Fruit fly (Drosophila melanogaster): ENCODE measurements around the gene Pfdn6.
A peak's percentile ranks its signal among the peaks of the same experiment; 100 is the strongest.

Pfdn6 gene

DNA sequence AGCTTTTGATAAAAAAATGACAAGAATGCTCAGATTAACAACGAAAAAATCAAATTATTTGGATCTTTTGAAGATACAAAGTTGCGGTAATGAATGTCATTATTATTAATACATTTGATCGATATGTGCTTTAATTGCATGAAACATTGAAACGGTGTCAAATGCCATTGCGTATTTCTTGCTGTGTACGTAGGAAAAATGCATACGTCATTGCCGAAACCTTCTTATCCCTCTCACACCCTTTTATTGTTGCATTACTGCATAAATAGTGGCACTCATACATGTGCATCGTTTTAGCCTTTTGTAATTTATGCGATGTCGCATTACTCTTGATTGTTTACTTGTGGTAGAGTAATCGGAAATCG is 15.8 kb upstream of the Pfdn6 start:
- TF ChIP-seq cnc (optimal IDR thresholded peaks at IDR 0.05) (peak in 1 of 2 experiments; percentile 8), kay (GFP tag; ENCODE audit: borderline replicate concordance) (no peak), pad (GFP tag; optimal IDR thresholded peaks at IDR 0.05) (no peak), CG5204 (GFP tag; optimal IDR thresholded peaks at IDR 0.05) (no peak), tj (GFP tag; optimal IDR thresholded peaks at IDR 0.05) (peak; percentile 64)

DNA sequence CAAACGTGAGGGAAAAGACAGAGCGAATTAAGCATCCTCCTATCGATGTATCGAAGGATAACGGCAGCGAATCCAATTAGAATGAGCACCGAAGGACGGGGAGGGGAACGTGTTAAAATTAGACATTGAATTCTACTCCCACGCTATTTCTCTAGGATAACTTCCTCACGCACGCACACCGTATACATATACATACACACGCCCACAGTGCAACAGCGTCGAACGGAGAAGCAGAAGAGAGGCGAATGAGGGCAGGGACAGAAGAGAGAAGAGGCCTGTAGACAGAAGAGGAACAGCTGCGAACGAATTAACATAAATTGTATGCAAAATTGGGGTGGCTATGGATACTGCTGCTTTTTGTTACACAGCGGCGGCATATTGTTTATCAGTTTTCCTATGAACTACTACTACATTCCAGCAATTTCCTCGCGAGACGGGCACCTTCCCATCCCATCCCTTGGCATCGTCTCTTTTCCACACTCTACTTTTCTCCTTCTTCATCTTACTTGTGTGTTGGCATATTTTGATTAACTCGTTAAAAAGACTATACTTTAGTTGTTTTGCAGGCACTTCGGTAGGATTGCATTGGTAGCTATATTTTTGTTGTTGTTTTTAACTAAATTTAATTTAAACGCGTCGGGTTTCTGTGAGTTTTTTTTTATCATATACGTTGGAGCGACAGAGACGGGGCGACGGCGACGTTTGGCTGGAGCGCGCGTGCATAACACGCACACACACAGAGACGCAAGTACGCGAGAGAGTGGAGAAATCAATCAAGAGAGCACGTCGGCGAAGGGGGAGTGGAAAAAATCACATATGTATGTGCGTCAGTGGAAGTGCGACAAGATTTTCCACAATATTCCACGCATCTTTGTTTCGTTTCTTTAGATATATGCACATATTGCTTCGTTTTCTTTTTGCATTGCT is 15.0 kb upstream of the Pfdn6 start:
- TF ChIP-seq CG33017 (tag; optimal IDR thresholded peaks at IDR 0.05) = peak; percentile 30
- TF ChIP-seq Clk (GFP tag; optimal IDR thresholded peaks at IDR 0.05) = peak; percentile 7
- TF ChIP-seq cic (GFP tag; optimal IDR thresholded peaks at IDR 0.05) = peak; percentile 71
- peak; percentile 9 for TF ChIP-seq CG12768 (GFP tag; optimal IDR thresholded peaks at IDR 0.05)
- peak; percentile 65 for TF ChIP-seq Mnt (GFP tag; optimal IDR thresholded peaks at IDR 0.05)
- no peak for TF ChIP-seq CG11617 (GFP tag; optimal IDR thresholded peaks at IDR 0.05)
- no peak for TF ChIP-seq CG1620 (GFP tag; optimal IDR thresholded peaks at IDR 0.05)
- TF ChIP-seq tj (GFP tag; optimal IDR thresholded peaks at IDR 0.05) = peak; percentile 60

DNA sequence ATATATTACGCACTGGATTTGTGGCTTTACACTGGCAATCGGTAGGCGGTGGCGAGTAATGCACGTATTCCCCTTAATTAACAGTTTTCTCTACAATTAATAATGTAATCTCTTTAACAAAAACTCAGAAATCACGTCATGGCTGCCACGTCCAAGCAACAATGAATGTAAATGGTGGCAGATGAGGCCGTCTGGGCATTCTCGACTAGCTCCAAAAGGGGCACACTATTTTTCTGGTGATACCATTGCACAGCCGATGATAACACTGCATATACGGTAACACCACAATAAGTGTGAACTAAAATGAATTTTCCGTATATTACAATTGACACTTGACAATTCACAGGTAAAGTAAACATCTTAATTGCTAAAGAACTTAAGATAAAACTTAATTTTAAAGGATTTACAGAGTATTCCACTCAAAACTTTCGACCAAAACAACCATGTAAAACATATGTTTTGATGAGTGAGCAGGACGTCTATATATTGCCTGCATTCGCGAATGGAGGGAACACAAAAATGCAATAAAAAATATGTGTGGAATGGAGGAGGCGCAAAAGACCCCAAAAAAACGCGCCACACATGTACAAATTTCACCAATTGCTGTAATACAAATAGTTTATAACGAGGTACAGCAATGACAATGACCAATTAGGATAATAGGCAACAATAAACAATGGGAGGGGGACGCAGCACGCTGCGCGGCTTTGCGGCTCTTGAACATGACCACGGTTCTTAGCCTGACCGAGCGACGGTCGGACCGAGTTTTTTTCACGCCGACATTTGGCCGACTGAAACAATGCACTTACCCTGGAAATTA is 14.0 kb upstream of the Pfdn6 start:
- TF ChIP-seq toe (GFP tag; optimal IDR thresholded peaks at IDR 0.05) = no peak
- TF ChIP-seq CG7101 (tag; optimal IDR thresholded peaks at IDR 0.05) = peak; percentile 43
- TF ChIP-seq kay (GFP tag; ENCODE audit: borderline replicate concordance) = no peak
- TF ChIP-seq bab1 (GFP tag; optimal IDR thresholded peaks at IDR 0.05) = peak; percentile 19
- TF ChIP-seq CG14711 (tag; optimal IDR thresholded peaks at IDR 0.05) = peak; percentile 48
- no peak for TF ChIP-seq CG12768 (GFP tag; optimal IDR thresholded peaks at IDR 0.05)
- TF ChIP-seq CG1620 (GFP tag; optimal IDR thresholded peaks at IDR 0.05) = peak; percentile 47
- TF ChIP-seq Mnt (GFP tag; optimal IDR thresholded peaks at IDR 0.05) = peak; percentile 29
- TF ChIP-seq CG33017 (tag; optimal IDR thresholded peaks at IDR 0.05) = peak; percentile 43
- no peak for TF ChIP-seq CG5204 (GFP tag; optimal IDR thresholded peaks at IDR 0.05)
- TF ChIP-seq CG11617 (GFP tag; optimal IDR thresholded peaks at IDR 0.05) = peak; percentile 47
- TF ChIP-seq Crg-1 (GFP tag; optimal IDR thresholded peaks at IDR 0.05) = no peak
- no peak for TF ChIP-seq tj (GFP tag; optimal IDR thresholded peaks at IDR 0.05)
- TF ChIP-seq pad (GFP tag; optimal IDR thresholded peaks at IDR 0.05) = peak; percentile 55

DNA sequence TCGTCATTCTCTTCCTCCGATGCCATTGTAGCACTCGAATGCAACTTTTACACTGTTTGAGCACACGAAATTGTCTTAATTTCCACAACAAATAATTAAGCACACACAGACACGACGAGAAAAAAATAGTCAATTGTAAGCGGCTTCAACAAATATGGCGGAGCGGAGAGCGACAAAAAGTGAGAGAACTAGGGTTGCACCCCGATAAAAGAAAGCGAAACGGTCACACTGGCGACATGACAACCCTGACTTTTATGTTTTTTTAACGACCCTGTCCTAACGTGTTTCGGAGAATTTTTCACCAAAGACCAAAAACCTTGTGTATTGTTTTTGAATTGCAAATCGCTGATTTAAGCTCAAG is 13.4 kb upstream of the Pfdn6 start, which contains the start of the genes Mi-2 and Prp3:
Gene Mi-2, minus strand, starts transcription at position 162 of the 361 bp plus-strand sequence.
Gene Prp3, plus strand, starts transcription at position 247 of the 361 bp plus-strand sequence.
- peak; percentile 51 for TF ChIP-seq CG7101 (tag; optimal IDR thresholded peaks at IDR 0.05)
- TF ChIP-seq Mnt (GFP tag; optimal IDR thresholded peaks at IDR 0.05) = peak; percentile 58
- peak; percentile 51 for TF ChIP-seq bab1 (GFP tag; optimal IDR thresholded peaks at IDR 0.05)
- no peak for TF ChIP-seq Hr96 (GFP tag; optimal IDR thresholded peaks at IDR 0.05)
- TF ChIP-seq cnc (optimal IDR thresholded peaks at IDR 0.05) = no peak
- TF ChIP-seq CG1620 (GFP tag; optimal IDR thresholded peaks at IDR 0.05) = no peak
- TF ChIP-seq CG14711 (tag; optimal IDR thresholded peaks at IDR 0.05) = peak; percentile 81
- TF ChIP-seq pad (GFP tag; optimal IDR thresholded peaks at IDR 0.05) = peak; percentile 47
- no peak for TF ChIP-seq ovo (GFP tag; optimal IDR thresholded peaks at IDR 0.05)
- TF ChIP-seq kay (GFP tag; ENCODE audit: borderline replicate concordance) = no peak
- peak; percentile 47 for TF ChIP-seq cic (GFP tag; optimal IDR thresholded peaks at IDR 0.05)
- TF ChIP-seq CG11617 (GFP tag; optimal IDR thresholded peaks at IDR 0.05) = peak; percentile 62

DNA sequence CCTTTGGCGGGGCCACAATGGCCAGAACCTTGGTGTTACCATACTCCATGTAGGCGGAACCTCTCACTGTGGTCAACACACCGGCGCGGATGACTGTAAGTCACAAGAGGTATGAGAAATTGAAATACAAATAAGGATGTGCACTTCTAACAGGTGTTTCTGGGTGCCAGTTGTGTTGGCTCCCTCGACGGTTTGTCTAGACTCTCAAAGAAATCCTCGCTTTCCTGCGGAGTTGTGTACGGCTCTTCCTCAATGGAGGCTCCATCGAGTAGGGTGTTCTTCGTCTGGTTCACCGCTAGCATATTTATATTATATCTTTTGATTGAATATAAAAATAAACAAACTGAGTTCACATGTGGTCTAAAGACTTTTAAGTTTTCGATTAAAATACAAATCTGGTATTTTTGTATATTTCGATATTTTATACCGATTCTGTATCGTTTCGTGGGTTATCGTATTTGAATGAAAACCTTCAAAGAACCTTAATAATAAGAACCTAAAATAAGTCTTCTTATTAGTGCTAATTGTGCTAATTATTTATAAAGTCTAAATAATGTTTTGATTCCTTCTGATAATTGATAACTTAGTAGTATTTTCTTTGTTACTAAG is 10.0 kb upstream of the Pfdn6 start, which contains the start of gene Mtr3:
Gene Mtr3, minus strand, starts transcription at position 388 of the 609 bp plus-strand sequence.
- TF ChIP-seq toe (GFP tag; optimal IDR thresholded peaks at IDR 0.05) = no peak
- TF ChIP-seq bab1 (GFP tag; optimal IDR thresholded peaks at IDR 0.05) = peak; percentile 18
- no peak for TF ChIP-seq cic (GFP tag; optimal IDR thresholded peaks at IDR 0.05)

DNA sequence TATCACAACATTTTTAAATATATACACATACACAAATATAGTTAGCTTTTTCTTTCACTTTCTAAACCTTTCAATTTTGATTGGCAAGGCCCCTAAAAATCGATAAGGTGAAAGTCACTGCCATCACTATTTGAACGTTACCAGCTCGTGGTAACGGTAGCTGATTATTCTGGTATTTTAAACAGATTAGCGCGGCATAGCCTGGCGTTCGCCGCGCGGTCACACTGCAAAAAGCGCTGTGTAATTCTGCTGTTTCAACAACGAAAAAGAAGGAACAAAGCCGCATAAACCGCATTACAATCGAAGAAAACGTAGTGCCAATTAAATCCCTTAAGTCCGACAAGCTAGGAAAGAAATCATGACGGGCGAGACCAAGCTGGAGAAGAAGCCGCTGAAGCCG is 8.6 kb upstream of the Pfdn6 start, which contains the start of gene Rpn1:
Gene Rpn1, plus strand, starts transcription at position 219 of the 400 bp plus-strand sequence.
- TF ChIP-seq CG12768 (GFP tag; optimal IDR thresholded peaks at IDR 0.05) (no peak), Crg-1 (GFP tag; optimal IDR thresholded peaks at IDR 0.05) (no peak), CG7045 (GFP tag; optimal IDR thresholded peaks at IDR 0.05) (no peak), cnc (optimal IDR thresholded peaks at IDR 0.05) (peak in 1 of 2 experiments; percentile 70), pad (GFP tag; optimal IDR thresholded peaks at IDR 0.05) (no peak), Mnt (GFP tag; optimal IDR thresholded peaks at IDR 0.05) (peak; percentile 64), CG11617 (GFP tag; optimal IDR thresholded peaks at IDR 0.05) (no peak), cic (GFP tag; optimal IDR thresholded peaks at IDR 0.05) (no peak), kay (GFP tag; ENCODE audit: borderline replicate concordance) (no peak), CG7101 (tag; optimal IDR thresholded peaks at IDR 0.05) (no peak), ovo (GFP tag; optimal IDR thresholded peaks at IDR 0.05) (peak; percentile 33), CG33017 (tag; optimal IDR thresholded peaks at IDR 0.05) (no peak), CG1620 (GFP tag; optimal IDR thresholded peaks at IDR 0.05) (peak; percentile 63), tj (GFP tag; optimal IDR thresholded peaks at IDR 0.05) (no peak), Hr96 (GFP tag; optimal IDR thresholded peaks at IDR 0.05) (no peak), CG14711 (tag; optimal IDR thresholded peaks at IDR 0.05) (peak; percentile 12), bab1 (GFP tag; optimal IDR thresholded peaks at IDR 0.05) (peak; percentile 55)

Data from whole organism, adult.